Fruit fly (Drosophila melanogaster) whole organism, wandering third instar larva: Measurements from ENCODE around the gene Z600.
A peak's percentile ranks its signal among the peaks of the same experiment; 100 is the strongest.

ENCODE experiments used
- CG9705 ChIP-seq: fragments of 200-800 bp; sonication (Bioruptor generic); optimal IDR thresholded peaks from 2 replicates; lab custom pipeline; 2018; ENCODE audit warnings: missing biosample characterization, mild to moderate bottlenecking, missing genetic modification characterization
- CrebA ChIP-seq: fragments of 200-800 bp; sonication (Bioruptor generic); optimal IDR thresholded peaks from 2 replicates; lab custom pipeline; 2016; ENCODE audit warnings: missing biosample characterization, mild to moderate bottlenecking, missing genetic modification characterization, borderline replicate concordance
- Dif ChIP-seq: fragments of 200-275, 200-300 bp; sonication (Bioruptor generic); optimal IDR thresholded peaks from 2 replicates; lab custom pipeline; 2018; ENCODE audit warnings: missing biosample characterization, missing genetic modification characterization; ENCODE audit not compliant: partially characterized antibody
- GATAd ChIP-seq: sonication (Bioruptor generic); optimal IDR thresholded peaks from 2 replicates; lab custom pipeline; 2016; ENCODE audit warnings: missing biosample characterization, missing genetic modification characterization
- HLH106 ChIP-seq: fragments of 200-800 bp; optimal IDR thresholded peaks from 3 replicates; lab custom pipeline; 2019; ENCODE audit warnings: missing biosample characterization, mild to moderate bottlenecking, missing genetic modification characterization, moderate library complexity
- Hr78 ChIP-seq: fragments of >200 bp; optimal IDR thresholded peaks from 2 replicates; lab custom pipeline; 2017; ENCODE audit warnings: missing biosample characterization, missing genetic modification characterization
- Hr83 ChIP-seq: fragments of 200-300 bp; sonication (Bioruptor generic); optimal IDR thresholded peaks from 2 replicates; lab custom pipeline; 2016; ENCODE audit warnings: missing biosample characterization, mild to moderate bottlenecking, missing genetic modification characterization, moderate library complexity; ENCODE audit not compliant: poor library complexity, severe bottlenecking
- Mio ChIP-seq: sonication (Bioruptor generic); optimal IDR thresholded peaks from 2 replicates; lab custom pipeline; 2016; ENCODE audit warnings: missing biosample characterization, missing genetic modification characterization
- Myc ChIP-seq: fragments of >200 bp; optimal IDR thresholded peaks from 2 replicates; lab custom pipeline; 2017
- N ChIP-seq: fragments of >200 bp; optimal IDR thresholded peaks from 2 replicates; lab custom pipeline; 2018; ENCODE audit warnings: missing biosample characterization, missing external identifiers, missing genetic modification characterization
- OdsH ChIP-seq: fragments of 200-800 bp; sonication (Bioruptor generic); optimal IDR thresholded peaks from 2 replicates; lab custom pipeline; 2016; ENCODE audit warnings: missing biosample characterization, mild to moderate bottlenecking, missing genetic modification characterization
- Rel ChIP-seq, 2 experiments: fragments of 200-800 bp; sonication (Bioruptor generic) in 1 of 2; optimal IDR thresholded peaks; 2 replicates in 1 of 2; 3 replicates in 1 of 2; lab custom pipeline; 2016 to 2019; ENCODE audit warnings: mild to moderate bottlenecking in 2 of 2, missing biosample characterization in 2 of 2, missing genetic modification characterization in 2 of 2, moderate library complexity in 1 of 2
- Sp1 ChIP-seq: fragments of 200-800 bp; sonication (Bioruptor generic); optimal IDR thresholded peaks from 3 replicates; lab custom pipeline; 2019; ENCODE audit warnings: missing biosample characterization, mild to moderate bottlenecking, missing genetic modification characterization, moderate library complexity
- brk ChIP-seq: fragments of 200-800 bp; sonication (Bioruptor generic); optimal IDR thresholded peaks from 2 replicates; lab custom pipeline; 2016; ENCODE audit warnings: missing biosample characterization, mild to moderate bottlenecking, missing genetic modification characterization
- dl ChIP-seq, 2 experiments: fragments of 175-275, 200-275 bp in 1 of 2; fragments of 200-275 bp in 1 of 2; sonication (Bioruptor generic); optimal IDR thresholded peaks; lab custom pipeline; 2018; ENCODE audit warnings: mild to moderate bottlenecking in 2 of 2, missing biosample characterization in 2 of 2, missing genetic modification characterization in 2 of 2, moderate library complexity in 2 of 2; ENCODE audit not compliant: partially characterized antibody in 2 of 2, insufficient read depth in 1 of 2
- dmrt93B ChIP-seq: fragments of 200-800 bp; sonication (Bioruptor generic); optimal IDR thresholded peaks from 2 replicates; lab custom pipeline; 2018; ENCODE audit warnings: missing biosample characterization, mild to moderate bottlenecking, missing genetic modification characterization
- ey ChIP-seq: fragments of 200-800 bp; sonication (Bioruptor generic); optimal IDR thresholded peaks from 2 replicates; lab custom pipeline; 2016; ENCODE audit warnings: missing biosample characterization, missing genetic modification characterization
- fru ChIP-seq: fragments of 200-800 bp; sonication (Bioruptor generic); optimal IDR thresholded peaks from 3 replicates; lab custom pipeline; 2016; ENCODE audit warnings: missing biosample characterization, mild to moderate bottlenecking, missing genetic modification characterization
- h ChIP-seq: fragments of 200-800 bp; sonication (Bioruptor generic); optimal IDR thresholded peaks from 3 replicates; lab custom pipeline; 2016; ENCODE audit warnings: missing biosample characterization, mild to moderate bottlenecking, missing genetic modification characterization
- psq ChIP-seq: fragments of 200-800 bp; sonication (Bioruptor generic); optimal IDR thresholded peaks from 3 replicates; lab custom pipeline; 2017; ENCODE audit warnings: missing biosample characterization, mild to moderate bottlenecking, missing genetic modification characterization, moderate library complexity
- rgr ChIP-seq: fragments of 200-800 bp; sonication (Bioruptor generic); optimal IDR thresholded peaks from 3 replicates; lab custom pipeline; 2016; ENCODE audit warnings: missing biosample characterization, mild to moderate bottlenecking, missing genetic modification characterization
- sage ChIP-seq: fragments of 200-800 bp; sonication (Bioruptor generic); optimal IDR thresholded peaks from 2 replicates; lab custom pipeline; 2016; ENCODE audit warnings: missing biosample characterization, mild to moderate bottlenecking, missing genetic modification characterization
- sv ChIP-seq: fragments of 200-800 bp; sonication (Bioruptor generic); optimal IDR thresholded peaks from 3 replicates; lab custom pipeline; 2016; ENCODE audit warnings: missing biosample characterization, missing genetic modification characterization
- tai ChIP-seq: sonication (Bioruptor generic); optimal IDR thresholded peaks from 2 replicates; lab custom pipeline; 2016; ENCODE audit warnings: missing biosample characterization, missing genetic modification characterization
- usp ChIP-seq: fragments of >200 bp; optimal IDR thresholded peaks from 2 replicates; lab custom pipeline; 2017; ENCODE audit warnings: missing biosample characterization, missing genetic modification characterization
- woc ChIP-seq: sonication (Bioruptor generic); optimal IDR thresholded peaks from 2 replicates; lab custom pipeline; 2016; ENCODE audit warnings: missing biosample characterization, mild to moderate bottlenecking, missing genetic modification characterization

Gene Z600

DNA sequence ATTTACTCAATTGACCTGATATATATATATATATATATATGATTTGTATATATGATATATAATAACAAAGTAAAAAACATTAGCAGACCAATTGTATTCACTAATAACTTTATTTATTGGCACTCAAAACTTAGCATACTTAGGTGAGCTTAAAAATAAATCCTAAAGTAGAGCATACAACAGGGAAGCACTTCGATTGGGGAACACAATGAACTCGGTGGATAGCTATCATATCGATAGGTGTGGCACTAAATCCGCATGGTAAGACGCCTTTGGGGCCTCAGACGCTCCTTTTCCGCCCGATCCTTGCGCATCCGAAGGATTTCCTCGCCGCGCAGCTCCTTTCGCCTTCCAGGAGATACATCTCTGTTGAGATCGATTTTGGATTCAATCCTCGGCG, 7.6 kb downstream of the Z600 start:
- no peak for TF ChIP-seq usp (GFP tag; lab: Kevin White, UChicago)
- TF ChIP-seq Hr78 (GFP tag; lab: Kevin White, UChicago): no peak
- TF ChIP-seq Myc: peak; percentile 75
- TF ChIP-seq Mio (GFP tag; lab: Kevin White, UChicago): no peak
- TF ChIP-seq N (GFP tag; lab: Kevin White, UChicago): peak; percentile 88

DNA sequence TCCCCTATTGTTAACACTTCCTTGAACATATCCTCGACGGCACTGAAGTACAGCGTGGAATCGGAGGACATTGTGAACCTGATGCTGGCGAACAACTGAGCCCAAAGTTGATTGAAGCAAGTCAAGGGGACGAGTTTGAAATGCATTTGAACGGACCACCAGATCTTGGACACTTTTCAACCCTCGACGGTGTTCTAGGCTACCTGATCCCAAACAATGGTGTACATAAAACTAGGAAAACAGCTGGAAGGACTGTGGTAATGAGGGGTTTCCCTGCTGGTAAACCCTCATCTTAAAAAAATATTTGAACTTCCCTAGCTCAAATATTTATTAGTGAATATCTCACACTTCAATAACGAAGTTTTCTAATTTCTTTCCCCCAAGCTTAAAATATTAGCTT, 8.1 kb downstream of the Z600 start, which contains the start of gene CG13454:
CG13454 (minus strand) TSS at position 101 of the 400 bp plus-strand sequence.
- TF ChIP-seq usp (GFP tag; lab: Kevin White, UChicago): no peak
- no peak for TF ChIP-seq tai (GFP tag; lab: Kevin White, UChicago)
- TF ChIP-seq CG9705 (GFP tag; lab: Kevin White, UChicago): no peak
- no peak for TF ChIP-seq sv
- TF ChIP-seq CrebA (GFP tag; lab: Kevin White, UChicago): no peak
- no peak for TF ChIP-seq psq (GFP tag; lab: Kevin White, UChicago)
- TF ChIP-seq Sp1: no peak
- TF ChIP-seq Hr83 (GFP tag; lab: Kevin White, UChicago): no peak
- TF ChIP-seq rgr (GFP tag; lab: Kevin White, UChicago): no peak
- TF ChIP-seq Dif (GFP tag; lab: Kevin White, UChicago): no peak
- no peak for TF ChIP-seq woc (GFP tag; lab: Kevin White, UChicago)
- TF ChIP-seq Rel (GFP tag; optimal IDR thresholded peaks at IDR 0.05; lab: Kevin White, UChicago): no peak
- TF ChIP-seq Rel (tag; optimal IDR thresholded peaks at IDR 0.05; lab: Kevin White, UChicago): no peak

DNA sequence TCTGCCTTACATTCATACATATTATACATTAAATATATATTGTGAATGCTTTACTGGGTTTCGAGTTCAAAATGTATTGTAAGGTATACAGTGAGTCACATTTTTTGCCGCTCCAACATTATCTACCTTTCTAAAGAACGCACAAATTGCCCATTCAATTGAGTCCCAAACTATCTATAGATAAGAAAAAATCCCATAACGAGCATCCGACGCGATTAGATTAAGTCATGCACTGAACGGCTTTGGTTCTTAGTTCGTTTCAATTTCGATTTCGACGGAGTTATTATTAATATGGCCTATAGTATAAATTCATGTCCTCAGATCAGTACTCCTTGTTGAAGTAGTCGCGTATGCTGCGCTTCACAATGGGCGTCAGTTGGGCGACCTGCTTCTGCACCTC, 8.6 kb downstream of the Z600 start:
- no peak for TF ChIP-seq Hr83 (GFP tag; lab: Kevin White, UChicago)
- TF ChIP-seq Rel (GFP tag; optimal IDR thresholded peaks at IDR 0.05; lab: Kevin White, UChicago): no peak
- TF ChIP-seq Rel (tag; optimal IDR thresholded peaks at IDR 0.05; lab: Kevin White, UChicago): peak; percentile 28
- no peak for TF ChIP-seq ey (GFP tag; lab: Kevin White, UChicago)

DNA sequence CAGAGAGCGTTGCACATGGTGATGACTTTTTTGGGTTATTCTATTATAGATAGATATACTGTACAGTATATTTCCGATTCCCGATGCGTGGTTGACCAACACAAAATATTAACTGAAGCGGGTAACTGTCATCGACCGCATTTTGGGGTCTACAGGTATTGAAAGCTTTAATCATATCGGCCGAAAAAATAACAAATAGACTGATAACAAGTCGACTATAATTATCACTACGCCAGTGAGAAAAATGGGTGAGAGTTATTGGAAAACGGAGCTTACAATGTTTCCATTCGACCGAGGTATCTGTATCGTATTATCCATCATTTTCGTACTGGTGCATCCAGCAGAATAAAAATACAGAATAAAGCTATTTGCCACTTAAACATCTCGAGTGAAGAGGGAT, 9.5 kb downstream of the Z600 start:
- no peak for TF ChIP-seq Rel (GFP tag; optimal IDR thresholded peaks at IDR 0.05; lab: Kevin White, UChicago)
- peak; percentile 45 for TF ChIP-seq Rel (tag; optimal IDR thresholded peaks at IDR 0.05; lab: Kevin White, UChicago)
- no peak for TF ChIP-seq Hr78 (GFP tag; lab: Kevin White, UChicago)
- TF ChIP-seq, all 38 proteins: peak for 1

DNA sequence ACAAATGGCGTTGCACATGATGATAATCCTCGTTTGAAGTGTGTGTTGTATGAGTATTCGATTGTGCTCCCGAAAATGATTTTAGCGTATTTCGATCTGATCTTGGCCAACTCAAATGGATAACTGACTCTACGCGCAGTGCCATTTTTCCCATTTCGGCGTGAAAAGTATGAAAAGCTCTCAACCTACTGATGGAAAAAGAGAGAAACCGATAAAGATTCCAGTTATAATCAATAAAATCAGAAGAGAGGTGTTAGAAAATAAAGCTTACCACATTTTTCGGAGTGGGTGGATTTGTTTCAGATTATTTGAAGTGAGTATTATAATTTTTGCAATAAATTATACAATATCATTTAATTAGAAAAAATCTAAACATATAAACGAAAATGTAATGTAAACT, 10.6 kb downstream of the Z600 start, which contains the start of gene mex1:
mex1 (minus strand) TSS at position 101 of the 400 bp plus-strand sequence.
- TF ChIP-seq fru (GFP tag; lab: Kevin White, UChicago) (no peak), brk (GFP tag; lab: Kevin White, UChicago) (no peak), dmrt93B (no peak), Dif (GFP tag; lab: Kevin White, UChicago) (no peak), h (GFP tag; lab: Kevin White, UChicago) (no peak), dl (GFP tag; optimal IDR thresholded peaks at IDR 0.05; lab: Kevin White, UChicago; ENCODE audit: insufficient read depth in 1 of 2, partially characterized antibody in 2 of 2) (no peak), tai (GFP tag; lab: Kevin White, UChicago) (no peak), GATAd (GFP tag; lab: Kevin White, UChicago) (no peak), Rel (GFP tag; optimal IDR thresholded peaks at IDR 0.05; lab: Kevin White, UChicago) (no peak), Rel (tag; optimal IDR thresholded peaks at IDR 0.05; lab: Kevin White, UChicago) (no peak), OdsH (GFP tag; lab: Kevin White, UChicago) (no peak), Myc (no peak), Hr83 (GFP tag; lab: Kevin White, UChicago) (no peak)
- TF ChIP-seq, all 38 proteins: peak for 0

DNA sequence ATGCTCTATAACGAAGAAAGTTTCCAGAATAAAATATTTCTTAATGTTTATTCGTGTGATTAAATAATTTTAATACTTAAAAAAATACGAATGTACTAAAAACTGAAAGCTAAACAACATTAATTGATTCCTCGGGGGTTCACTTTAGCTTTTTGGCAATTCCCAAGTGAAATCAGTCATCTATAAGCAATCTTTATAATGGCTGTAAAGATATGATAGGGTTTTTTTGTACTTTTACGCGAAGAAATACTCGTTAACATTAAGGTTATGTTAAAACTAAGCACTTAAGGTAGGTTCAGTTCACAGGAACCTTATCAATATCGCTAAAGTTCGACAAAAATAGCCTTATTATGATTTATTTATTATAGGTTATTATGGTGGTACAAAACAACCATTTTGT, 11.1 kb downstream of the Z600 start:
- no peak for TF ChIP-seq Rel (GFP tag; optimal IDR thresholded peaks at IDR 0.05; lab: Kevin White, UChicago)
- peak; percentile 98 for TF ChIP-seq Rel (tag; optimal IDR thresholded peaks at IDR 0.05; lab: Kevin White, UChicago)
- no peak for TF ChIP-seq CG9705 (GFP tag; lab: Kevin White, UChicago)
- TF ChIP-seq, all 38 proteins: peak for 1

DNA sequence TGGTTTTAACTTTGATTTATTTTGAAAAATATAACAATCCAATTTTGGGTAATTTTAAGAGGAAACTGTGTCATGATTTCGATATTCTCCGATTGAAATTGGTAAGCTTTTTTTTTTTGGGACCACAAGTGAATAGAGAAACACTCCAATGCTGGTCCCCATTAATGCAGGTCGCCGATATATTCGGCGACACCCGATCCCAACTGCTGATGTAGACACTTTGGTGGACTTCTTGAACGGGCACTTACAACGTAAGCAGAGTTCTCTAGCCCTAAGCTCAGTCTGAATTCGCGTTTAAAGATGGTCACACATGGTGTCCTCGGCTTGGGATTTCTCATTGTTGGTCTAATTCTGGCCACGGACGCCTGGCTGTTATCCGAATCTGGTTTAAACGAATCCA, 11.5 kb downstream of the Z600 start, which contains the start of gene yellow-k:
yellow-k (plus strand) TSS at position 301 of the 400 bp plus-strand sequence.
- no peak for TF ChIP-seq sage (GFP tag; lab: Kevin White, UChicago)
- TF ChIP-seq ey (GFP tag; lab: Kevin White, UChicago): no peak
- TF ChIP-seq dmrt93B: no peak
- no peak for TF ChIP-seq CG9705 (GFP tag; lab: Kevin White, UChicago)
- TF ChIP-seq HLH106 (tag; lab: Kevin White, UChicago): no peak
